Worm (Caenorhabditis elegans) whole organism, L2 larva: ENCODE results near the gene nasp-2.

Source experiments
- C34F6.9 ChIP-seq: fragments of 150-350 bp; optimal IDR thresholded peaks from 2 replicates; lab custom pipeline; 2014; ENCODE audit warnings: missing biosample characterization, missing genetic modification characterization
- F13H6.1 ChIP-seq: sonication (generic microtip); optimal IDR thresholded peaks from 2 replicates; lab custom pipeline; 2016; ENCODE audit warnings: missing genetic modification characterization, missing compliant biosample characterization
- R02D3.7 ChIP-seq: fragments of 150-350 bp; optimal IDR thresholded peaks from 2 replicates; lab custom pipeline; 2014; ENCODE audit warnings: missing biosample characterization, missing genetic modification characterization
- Y55F3AM.14 ChIP-seq: fragments of 200-800 bp; sonication (Bioruptor generic); optimal IDR thresholded peaks from 2 replicates; lab custom pipeline; 2018; ENCODE audit warnings: mild to moderate bottlenecking, missing genetic modification characterization, missing compliant biosample characterization
- ZK546.5 ChIP-seq: sonication (generic microtip); optimal IDR thresholded peaks from 2 replicates; lab custom pipeline; 2017; ENCODE audit warnings: missing biosample characterization, missing genetic modification characterization
- alr-1 ChIP-seq: fragments of 150-350 bp; optimal IDR thresholded peaks from 2 replicates; lab custom pipeline; 2014; ENCODE audit warnings: missing biosample characterization, missing genetic modification characterization
- aly-2 ChIP-seq: fragments of 150-350 bp; optimal IDR thresholded peaks from 2 replicates; lab custom pipeline; 2014; ENCODE audit warnings: missing biosample characterization, missing genetic modification characterization
- ama-1 ChIP-seq: fragments of 150-350 bp; optimal IDR thresholded peaks from 2 replicates; lab custom pipeline; 2018; ENCODE audit warnings: inconsistent platforms
- blmp-1 ChIP-seq: sonication (generic microtip); optimal IDR thresholded peaks from 2 replicates; lab custom pipeline; 2017; ENCODE audit warnings: missing genetic modification characterization, mild to moderate bottlenecking, missing compliant biosample characterization, antibody characterized with exemption, moderate library complexity; ENCODE audit not compliant: insufficient read depth
- ceh-16 ChIP-seq: fragments of 150-350 bp; optimal IDR thresholded peaks from 2 replicates; lab custom pipeline; 2014; ENCODE audit warnings: missing biosample characterization, missing genetic modification characterization
- ceh-82 ChIP-seq: fragments of 150-350 bp; optimal IDR thresholded peaks from 2 replicates; lab custom pipeline; 2014; ENCODE audit warnings: missing biosample characterization, missing genetic modification characterization
- dmd-4 ChIP-seq: sonication (generic microtip); optimal IDR thresholded peaks from 2 replicates; lab custom pipeline; 2017; ENCODE audit warnings: missing biosample characterization, missing genetic modification characterization
- egl-27 ChIP-seq: sonication (generic microtip); optimal IDR thresholded peaks from 3 replicates; lab custom pipeline; 2017; ENCODE audit warnings: missing biosample characterization, missing genetic modification reagents, missing genetic modification characterization
- elt-1 ChIP-seq: fragments of 150-350 bp; optimal IDR thresholded peaks from 2 replicates; lab custom pipeline; 2014; ENCODE audit warnings: missing biosample characterization, missing genetic modification characterization
- elt-3 ChIP-seq: sonication (generic microtip); optimal IDR thresholded peaks from 2 replicates; lab custom pipeline; 2017; ENCODE audit warnings: missing biosample characterization, missing genetic modification characterization
- fos-1 ChIP-seq: fragments of 150-350 bp; optimal IDR thresholded peaks from 2 replicates; lab custom pipeline; 2014; ENCODE audit warnings: missing biosample characterization, missing genetic modification characterization
- lin-13 ChIP-seq: fragments of 150-350 bp; optimal IDR thresholded peaks from 2 replicates; lab custom pipeline; 2014; ENCODE audit warnings: missing biosample characterization, missing genetic modification reagents, missing genetic modification characterization
- lin-39 ChIP-seq: fragments of 150-350 bp; optimal IDR thresholded peaks from 2 replicates; lab custom pipeline; 2014; ENCODE audit warnings: missing biosample characterization, missing genetic modification reagents, missing genetic modification characterization
- lsy-2 ChIP-seq, 2 experiments: fragments of 150-350 bp in 1 of 2; sonication (generic microtip) in 1 of 2; optimal IDR thresholded peaks; 2 replicates each; lab custom pipeline; 2014 to 2017; ENCODE audit warnings: missing biosample characterization in 2 of 2, missing genetic modification characterization in 2 of 2
- mab-5 ChIP-seq: fragments of 150-350 bp; optimal IDR thresholded peaks from 2 replicates; lab custom pipeline; 2014; ENCODE audit warnings: missing biosample characterization, missing genetic modification characterization
- mbf-1 ChIP-seq: sonication (generic microtip); optimal IDR thresholded peaks from 2 replicates; lab custom pipeline; 2017; ENCODE audit warnings: missing biosample characterization, missing genetic modification characterization
- mdl-1 ChIP-seq, 2 experiments: fragments of 150-350 bp in 1 of 2; sonication (generic microtip) in 1 of 2; optimal IDR thresholded peaks; 2 replicates each; lab custom pipeline; 2017; ENCODE audit warnings: missing biosample characterization in 2 of 2, missing genetic modification characterization in 2 of 2
- nhr-10 ChIP-seq: sonication (generic microtip); optimal IDR thresholded peaks from 2 replicates; lab custom pipeline; 2017; ENCODE audit warnings: missing biosample characterization, missing genetic modification characterization
- nhr-11 ChIP-seq: fragments of 150-350 bp; optimal IDR thresholded peaks from 2 replicates; lab custom pipeline; 2014; ENCODE audit warnings: missing biosample characterization, missing genetic modification characterization
- nhr-129 ChIP-seq: fragments of 150-350 bp; optimal IDR thresholded peaks from 2 replicates; lab custom pipeline; 2014; ENCODE audit warnings: missing biosample characterization, missing genetic modification characterization
- nhr-21 ChIP-seq: fragments of 150-350 bp; optimal IDR thresholded peaks from 2 replicates; lab custom pipeline; 2014; ENCODE audit warnings: missing biosample characterization, missing genetic modification characterization
- nhr-23 ChIP-seq: fragments of 150-350 bp; optimal IDR thresholded peaks from 2 replicates; lab custom pipeline; 2014; ENCODE audit warnings: missing biosample characterization, missing genetic modification reagents, missing genetic modification characterization
- nhr-237 ChIP-seq: fragments of 150-350 bp; optimal IDR thresholded peaks from 2 replicates; lab custom pipeline; 2014; ENCODE audit warnings: missing biosample characterization, missing genetic modification characterization
- nhr-25 ChIP-seq: fragments of 150-350 bp; sonication (generic microtip); optimal IDR thresholded peaks from 3 replicates; lab custom pipeline; 2014; ENCODE audit warnings: missing biosample characterization, missing genetic modification characterization
- nhr-6 ChIP-seq: fragments of 150-350 bp; optimal IDR thresholded peaks from 2 replicates; lab custom pipeline; 2014; ENCODE audit warnings: missing biosample characterization, missing genetic modification characterization
- nhr-77 ChIP-seq: fragments of 150-350 bp; optimal IDR thresholded peaks from 2 replicates; lab custom pipeline; 2014; ENCODE audit warnings: missing biosample characterization, missing genetic modification characterization
- peb-1 ChIP-seq: fragments of 150-350 bp; optimal IDR thresholded peaks from 2 replicates; lab custom pipeline; 2014; ENCODE audit warnings: missing biosample characterization, missing genetic modification characterization
- sem-4 ChIP-seq: fragments of 150-350 bp; optimal IDR thresholded peaks from 2 replicates; lab custom pipeline; 2014; ENCODE audit warnings: missing biosample characterization, missing genetic modification reagents, missing genetic modification characterization
- skn-1 ChIP-seq: sonication (generic microtip); optimal IDR thresholded peaks from 2 replicates; lab custom pipeline; 2017; ENCODE audit warnings: missing biosample characterization, missing genetic modification characterization
- sma-3 ChIP-seq: sonication (generic microtip); optimal IDR thresholded peaks from 2 replicates; lab custom pipeline; 2016; ENCODE audit warnings: missing genetic modification reagents, missing genetic modification characterization, missing compliant biosample characterization
- sma-9 ChIP-seq, 2 experiments: fragments of 150-350 bp in 1 of 2; sonication (generic microtip) in 1 of 2; optimal IDR thresholded peaks; 2 replicates each; lab custom pipeline; 2014 to 2016; ENCODE audit warnings: missing genetic modification characterization in 2 of 2, mild to moderate bottlenecking in 1 of 2, missing biosample characterization in 1 of 2, missing compliant biosample characterization in 1 of 2, missing genetic modification reagents in 1 of 2, moderate library complexity in 1 of 2
- snpc-4 ChIP-seq: fragments of 150-350 bp; optimal IDR thresholded peaks from 2 replicates; lab custom pipeline; 2014; ENCODE audit warnings: missing biosample characterization, missing genetic modification characterization
- unc-55 ChIP-seq: fragments of 150-350 bp; sonication (generic microtip); optimal IDR thresholded peaks from 3 replicates; lab custom pipeline; 2014; ENCODE audit warnings: missing biosample characterization, missing genetic modification reagents, missing genetic modification characterization
- unc-62 ChIP-seq: fragments of 150-350 bp; optimal IDR thresholded peaks from 2 replicates; lab custom pipeline; 2014; ENCODE audit warnings: missing biosample characterization, missing genetic modification reagents, missing genetic modification characterization
- zag-1 ChIP-seq: fragments of 150-350 bp; optimal IDR thresholded peaks from 2 replicates; lab custom pipeline; 2014; ENCODE audit warnings: missing biosample characterization, missing genetic modification characterization
- ztf-1 ChIP-seq: fragments of 200-800 bp; sonication (Bioruptor generic); conservative IDR thresholded peaks from 2 replicates; pipeline ENCODE4 v1.3.6; 2022; ENCODE audit warnings: missing genetic modification characterization, missing compliant biosample characterization
- ztf-11 ChIP-seq: sonication (generic microtip); optimal IDR thresholded peaks from 2 replicates; lab custom pipeline; 2017; ENCODE audit warnings: missing biosample characterization, missing genetic modification characterization

The nasp-2 gene

ce11 chrV:13324933-13325760, 13.1 kb upstream of the nasp-2 start, which contains the start of gene C50B6.7:
Gene C50B6.7 (minus strand): TSS chrV:13324983.
- TF ChIP-seq sma-9 (GFP tag; optimal IDR thresholded peaks at IDR 0.05; lab: Kevin White, UChicago) = peak; percentile 1
- TF ChIP-seq sma-9 (tag; optimal IDR thresholded peaks at IDR 0.05; lab: Kevin White, UChicago) = no peak
- TF ChIP-seq fos-1 (tag; lab: Kevin White, UChicago) = peak; percentile 36
- TF ChIP-seq mdl-1 (tag; optimal IDR thresholded peaks at IDR 0.05; lab: Kevin White, UChicago) = no peak

- TF ChIP-seq sma-3 (GFP tag; lab: Kevin White, UChicago) = no peak
- no peak for TF ChIP-seq sem-4
- no peak for TF ChIP-seq mab-5 (tag; lab: Kevin White, UChicago)
- no peak for TF ChIP-seq nhr-6 (tag; lab: Kevin White, UChicago)
- TF ChIP-seq lin-39 (tag; lab: Kevin White, UChicago) = no peak
- no peak for TF ChIP-seq nhr-129 (tag; lab: Kevin White, UChicago)
- no peak for TF ChIP-seq ama-1 (lab: Kevin White, UChicago)
- no peak for TF ChIP-seq mdl-1 (tag; optimal IDR thresholded peaks at IDR 0.05; lab: Kevin White, UChicago)
Observed at ce11 chrV:13320676-13321075, 8.6 kb upstream of the nasp-2 start, which contains the start of gene srh-15. Gene srh-15 (plus strand): TSS chrV:13320976.

ce11 chrV:13317911-13318502, 5.9 kb upstream of the nasp-2 start, which contains the start of the genes col-161 and srh-18:
Gene col-161 (minus strand): TSS chrV:13318011.
Gene srh-18 (plus strand): TSS chrV:13318452.
- TF ChIP-seq blmp-1 (tag; lab: Kevin White, UChicago) (no peak), zag-1 (no peak), aly-2 (tag; lab: Kevin White, UChicago) (no peak), mbf-1 (tag; lab: Kevin White, UChicago) (no peak), ztf-11 (tag; lab: Kevin White, UChicago) (no peak), Y55F3AM.14 (GFP tag; lab: Kevin White, UChicago) (no peak), ceh-82 (no peak), nhr-23 (tag; lab: Kevin White, UChicago) (no peak)

- TF ChIP-seq nhr-129 (tag; lab: Kevin White, UChicago) (no peak), zag-1 (no peak), sma-3 (GFP tag; lab: Kevin White, UChicago) (peak; percentile 93), mbf-1 (tag; lab: Kevin White, UChicago) (no peak), skn-1 (tag; lab: Kevin White, UChicago) (no peak), lsy-2 (tag; optimal IDR thresholded peaks at IDR 0.05; lab: Kevin White, UChicago) (peak; percentile 80 to 92), dmd-4 (tag; lab: Kevin White, UChicago) (no peak), unc-55 (GFP tag; lab: Kevin White, UChicago) (no peak), alr-1 (tag; lab: Kevin White, UChicago) (no peak), R02D3.7 (tag; lab: Kevin White, UChicago) (peak; percentile 14), C34F6.9 (tag; lab: Kevin White, UChicago) (peak; percentile 86), nhr-25 (tag; lab: Kevin White, UChicago) (no peak), nhr-237 (tag; lab: Kevin White, UChicago) (no peak), aly-2 (tag; lab: Kevin White, UChicago) (no peak), nhr-11 (tag; lab: Kevin White, UChicago) (no peak), elt-1 (no peak), ztf-11 (tag; lab: Kevin White, UChicago) (no peak), Y55F3AM.14 (GFP tag; lab: Kevin White, UChicago) (no peak), egl-27 (tag; lab: Kevin White, UChicago) (peak; percentile 21), blmp-1 (tag; lab: Kevin White, UChicago) (peak; percentile 37), F13H6.1 (tag; lab: Kevin White, UChicago) (peak; percentile 80), ceh-16 (tag; lab: Kevin White, UChicago) (peak; percentile 65), peb-1 (tag; lab: Kevin White, UChicago) (no peak), ZK546.5 (tag; lab: Kevin White, UChicago) (no peak), sem-4 (peak; percentile 79), nhr-23 (tag; lab: Kevin White, UChicago) (no peak), nhr-77 (tag; lab: Kevin White, UChicago) (no peak), lin-13 (GFP tag; lab: Kevin White, UChicago) (peak; percentile 73), nhr-10 (no peak), unc-62 (no peak), ama-1 (lab: Kevin White, UChicago) (no peak), elt-3 (tag; lab: Kevin White, UChicago) (no peak), ztf-1 (GFP tag; lab: Robert Waterston, UW) (no peak), nhr-21 (tag; lab: Kevin White, UChicago) (peak; percentile 58), sma-9 (GFP tag; optimal IDR thresholded peaks at IDR 0.05; lab: Kevin White, UChicago) (peak; percentile 97), sma-9 (tag; optimal IDR thresholded peaks at IDR 0.05; lab: Kevin White, UChicago) (no peak), snpc-4 (peak; percentile 77), mab-5 (tag; lab: Kevin White, UChicago) (peak; percentile 51)
Observed at ce11 chrV:13313045-13313623, 1.1 kb upstream of the nasp-2 start, which contains the start of gene C50B6.3. Gene C50B6.3 (plus strand): TSS chrV:13313573.
